Comparison of ENCODE assay signal across 2 worm cellular contexts in the genomic region with DNA sequence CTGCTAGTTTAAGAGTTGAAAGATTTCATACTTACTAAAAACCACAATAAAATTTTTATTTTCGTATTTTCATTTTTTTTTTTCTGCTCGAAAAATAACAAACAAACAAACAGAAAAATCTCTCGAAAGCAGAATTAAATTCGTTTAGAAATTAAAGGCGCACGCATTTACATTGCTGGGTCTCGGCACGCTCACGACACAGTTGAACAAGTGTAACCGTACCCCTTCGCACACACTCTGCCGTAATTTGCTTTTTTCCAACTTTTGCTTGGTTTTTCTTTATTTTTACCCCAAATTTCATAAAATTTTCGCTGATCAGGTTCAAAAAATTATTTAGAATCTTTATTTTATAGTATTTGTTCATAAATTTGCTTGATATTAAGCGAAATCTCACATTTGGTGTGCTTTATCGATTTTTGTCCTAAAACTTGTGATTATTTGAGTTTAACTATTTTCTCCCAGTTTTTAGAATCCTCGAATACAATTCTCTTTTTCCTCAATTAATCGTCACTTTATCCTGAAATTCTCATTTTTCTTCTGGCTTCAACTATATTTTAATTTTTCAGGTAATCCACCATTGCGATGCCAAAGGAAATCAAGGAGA.
TF ChIP-seq lines count a peak whose summit lies in the region.

A gene (plus strand): TSS at position 554 of the 604 bp plus-strand sequence.

TF ChIP-seq in whole organism, L1 larva, 84 proteins besides CTCF, POLR2A, EP300 and RAD21 (continued from another document):
- TF ChIP-seq egl-27 (tag; optimal IDR thresholded peaks at IDR 0.05; lab: Kevin White, UChicago) = no peak
- TF ChIP-seq lir-3 (tag; optimal IDR thresholded peaks at IDR 0.05; lab: Kevin White, UChicago; ENCODE audit: poor library complexity) = no peak
- peak; percentile 90 for TF ChIP-seq nhr-71 (tag; optimal IDR thresholded peaks at IDR 0.05; lab: Kevin White, UChicago)
- peak; percentile 42 for TF ChIP-seq nhr-11 (tag; optimal IDR thresholded peaks at IDR 0.05; lab: Kevin White, UChicago)
- TF ChIP-seq lin-35 (GFP tag; optimal IDR thresholded peaks at IDR 0.05; lab: Kevin White, UChicago) = peak; percentile 83 to 89
- TF ChIP-seq egl-13 (tag; optimal IDR thresholded peaks at IDR 0.05; lab: Kevin White, UChicago) = peak; percentile 40
- TF ChIP-seq F16B12.6 (tag; optimal IDR thresholded peaks at IDR 0.05; lab: Kevin White, UChicago) = peak; percentile 50
- no peak for TF ChIP-seq lin-15B (tag; optimal IDR thresholded peaks at IDR 0.05; lab: Kevin White, UChicago)
- TF ChIP-seq pax-3 (tag; optimal IDR thresholded peaks at IDR 0.05; lab: Kevin White, UChicago) = no peak
- peak; percentile 29 for TF ChIP-seq sup-37 (GFP tag; optimal IDR thresholded peaks at IDR 0.05; lab: Kevin White, UChicago)
- TF ChIP-seq fos-1 (tag; optimal IDR thresholded peaks at IDR 0.05; lab: Kevin White, UChicago) = peak; percentile 68
- TF ChIP-seq pqm-1 (tag; optimal IDR thresholded peaks at IDR 0.05; lab: Kevin White, UChicago) = no peak
- TF ChIP-seq nhr-20 (tag; optimal IDR thresholded peaks at IDR 0.05; lab: Kevin White, UChicago) = peak; percentile 86
- TF ChIP-seq snu-23 (GFP tag; optimal IDR thresholded peaks at IDR 0.05; lab: Kevin White, UChicago) = peak; percentile 92
- TF ChIP-seq efl-1 (optimal IDR thresholded peaks at IDR 0.05; lab: Kevin White, UChicago) = peak; percentile 88 to 89
- TF ChIP-seq efl-1 (GFP tag; optimal IDR thresholded peaks at IDR 0.05 in 1 of 2; lab: Kevin White, UChicago) = peak; percentile 81 to 98
- no peak for TF ChIP-seq blmp-1 (tag; optimal IDR thresholded peaks at IDR 0.05; lab: Kevin White, UChicago)
- peak; percentile 73 to 84 (median 82) for TF ChIP-seq dpl-1 (GFP tag; optimal IDR thresholded peaks at IDR 0.05; lab: Kevin White, UChicago)
- TF ChIP-seq ceh-90 (tag; optimal IDR thresholded peaks at IDR 0.05; lab: Kevin White, UChicago) = no peak
- peak; percentile 86 for TF ChIP-seq isw-1 (GFP tag; IDR thresholded peaks at IDR 0.05; lab: Robert Waterston, UW)
- TF ChIP-seq fkh-4 (tag; optimal IDR thresholded peaks at IDR 0.05; lab: Kevin White, UChicago; ENCODE audit: borderline replicate concordance) = peak; percentile 45
- TF ChIP-seq lsy-2 (tag; optimal IDR thresholded peaks at IDR 0.05; lab: Kevin White, UChicago) = peak; percentile 99
- peak; percentile 62 for TF ChIP-seq nhr-77 (tag; optimal IDR thresholded peaks at IDR 0.05; lab: Kevin White, UChicago)
- no peak for TF ChIP-seq ceh-8 (GFP tag; optimal IDR thresholded peaks at IDR 0.05; lab: Kevin White, UChicago)
- no peak for TF ChIP-seq ceh-63 (GFP tag; optimal IDR thresholded peaks at IDR 0.05; lab: Kevin White, UChicago)
- peak; percentile 36 for TF ChIP-seq zip-4 (GFP tag; optimal IDR thresholded peaks at IDR 0.05; lab: Kevin White, UChicago)
- peak; percentile 50 for TF ChIP-seq ztf-4 (tag; optimal IDR thresholded peaks at IDR 0.05; lab: Kevin White, UChicago)
- TF ChIP-seq tlp-1 (tag; optimal IDR thresholded peaks at IDR 0.05; lab: Kevin White, UChicago) = no peak
- no peak for TF ChIP-seq Y116A8C.19 (tag; optimal IDR thresholded peaks at IDR 0.05; lab: Kevin White, UChicago; ENCODE audit: borderline replicate concordance)
- peak; percentile 22 for TF ChIP-seq aha-1 (tag; optimal IDR thresholded peaks at IDR 0.05; lab: Kevin White, UChicago)
TF ChIP-seq in whole organism, L1 larva: peak in this region for 52.

TF ChIP-seq in whole organism, L4 larva, 104 proteins besides CTCF, POLR2A, EP300 and RAD21 (continued from another document):
- TF ChIP-seq Y105C5A.15 (GFP tag; IDR thresholded peaks at IDR 0.05; lab: Robert Waterston, UW) (no peak), php-3 (GFP tag; IDR thresholded peaks at IDR 0.05; lab: Robert Waterston, UW) (0 out of 2 replicates have a peak, but pooled peaks have one; percentile 26)
